Worm (Caenorhabditis elegans): ENCODE results near the gene T28A11.22.

ce11 chrV:3260075-3260474 lies 2.7 kb downstream of the T28A11.22 start, which contains the start of gene srbc-5:
- TF ChIP-seq Y48G9A.11 (GFP tag; IDR thresholded peaks at IDR 0.05) (no peak), tag-97 (GFP tag; IDR thresholded peaks at IDR 0.05) (no peak), pqm-1 (tag; optimal IDR thresholded peaks at IDR 0.05) (no peak), zfp-2 (tag; optimal IDR thresholded peaks at IDR 0.05) (no peak)
